Fruit fly (Drosophila melanogaster) whole organism, embryonic: ENCODE data around the gene sti.

Experiments
- ATbp ChIP-seq: fragments of 200-800 bp; sonication (Bioruptor generic); optimal IDR thresholded peaks from 2 replicates; lab custom pipeline; 2017; ENCODE audit warnings: missing biosample characterization, mild to moderate bottlenecking, missing genetic modification characterization, missing genetic modification reagents
- Abd-B ChIP-seq: fragments of 200-800 bp; sonication (Bioruptor generic); optimal IDR thresholded peaks from 2 replicates; lab custom pipeline; 2018; ENCODE audit warnings: missing biosample characterization, mild to moderate bottlenecking, missing genetic modification characterization, moderate library complexity
- Atf-2 ChIP-seq: fragments of 200-800 bp; sonication (Bioruptor generic); optimal IDR thresholded peaks from 2 replicates; lab custom pipeline; 2016; ENCODE audit warnings: missing biosample characterization, missing genetic modification characterization
- Atf3 ChIP-seq: fragments of 200-800 bp; sonication (Bioruptor generic); optimal IDR thresholded peaks from 3 replicates; lab custom pipeline; 2016; ENCODE audit warnings: missing biosample characterization, missing genetic modification characterization
- Bdp1 ChIP-seq: fragments of 200-800 bp; sonication (Bioruptor generic); optimal IDR thresholded peaks from 3 replicates; lab custom pipeline; 2016; ENCODE audit warnings: missing biosample characterization, missing genetic modification characterization
- CG11247 ChIP-seq: fragments of 200-800 bp; sonication (Bioruptor generic); IDR thresholded peaks from 2 replicates; pipeline ENCODE4 v1.3.6; 2022; ENCODE audit warnings: missing biosample characterization, missing genetic modification characterization
- CG11560 ChIP-seq: fragments of 200-800 bp; sonication (Bioruptor generic); IDR thresholded peaks from 3 replicates; pipeline ENCODE4 v1.3.6; 2022; ENCODE audit warnings: missing biosample characterization, missing genetic modification characterization
- CG12391 ChIP-seq: fragments of 200-800 bp; sonication (Bioruptor generic); optimal IDR thresholded peaks from 3 replicates; lab custom pipeline; 2018; ENCODE audit warnings: missing biosample characterization, mild to moderate bottlenecking, missing genetic modification characterization, moderate library complexity
- CG14441 ChIP-seq: fragments of 200-800 bp; sonication (Bioruptor generic); IDR thresholded peaks from 2 replicates; pipeline ENCODE4 v1.3.6; 2022; ENCODE audit warnings: missing biosample characterization, missing genetic modification characterization
- CG17328 ChIP-seq: fragments of 200-800 bp; sonication (Bioruptor generic); IDR thresholded peaks from 2 replicates; pipeline ENCODE4 v1.3.6; 2022; ENCODE audit warnings: missing biosample characterization, missing genetic modification characterization
- CG17568 ChIP-seq: fragments of 200-800 bp; sonication (Bioruptor generic); optimal IDR thresholded peaks from 2 replicates; lab custom pipeline; 2018; ENCODE audit warnings: missing biosample characterization, mild to moderate bottlenecking, missing genetic modification characterization, moderate library complexity
- CG2120 ChIP-seq: fragments of 200-800 bp; sonication (Bioruptor generic); optimal IDR thresholded peaks from 3 replicates; lab custom pipeline; 2016; ENCODE audit warnings: missing biosample characterization, missing genetic modification characterization
- CG2129 ChIP-seq: fragments of 200-800 bp; sonication (Bioruptor generic); IDR thresholded peaks from 2 replicates; pipeline ENCODE4 v1.3.6; 2022; ENCODE audit warnings: missing biosample characterization, missing genetic modification characterization; ENCODE audit not compliant: partially characterized antibody
- CG30403 ChIP-seq: fragments of 200-800 bp; sonication (Bioruptor generic); optimal IDR thresholded peaks from 3 replicates; lab custom pipeline; 2016; ENCODE audit warnings: missing biosample characterization, missing genetic modification characterization
- CG3163 ChIP-seq: fragments of 200-800 bp; sonication (Bioruptor generic); optimal IDR thresholded peaks from 3 replicates; lab custom pipeline; 2016; ENCODE audit warnings: missing biosample characterization, missing genetic modification characterization
- CG34224 ChIP-seq: fragments of 200-800 bp; sonication (Bioruptor generic); IDR thresholded peaks from 3 replicates; pipeline ENCODE4 v1.3.6; 2022; ENCODE audit warnings: missing biosample characterization, missing genetic modification characterization; ENCODE audit not compliant: partially characterized antibody
- CG42726 ChIP-seq: fragments of 200-800 bp; sonication (Bioruptor generic); IDR thresholded peaks from 2 replicates; pipeline ENCODE4 v1.3.6; 2022; ENCODE audit warnings: missing biosample characterization, missing genetic modification characterization; ENCODE audit not compliant: partially characterized antibody
- CG7786 ChIP-seq: fragments of 200-800 bp; sonication (Bioruptor generic); optimal IDR thresholded peaks from 2 replicates; lab custom pipeline; 2016; ENCODE audit warnings: missing biosample characterization, missing genetic modification characterization
- CG8388 ChIP-seq: fragments of 200-800 bp; sonication (Bioruptor generic); optimal IDR thresholded peaks from 2 replicates; lab custom pipeline; 2019; ENCODE audit warnings: missing biosample characterization, mild to moderate bottlenecking, missing genetic modification characterization, moderate library complexity
- CG9876 ChIP-seq: fragments of 200-800 bp; sonication (Bioruptor generic); optimal IDR thresholded peaks from 2 replicates; lab custom pipeline; 2016; ENCODE audit warnings: missing biosample characterization, missing genetic modification characterization
- Dbx ChIP-seq: fragments of 200-800 bp; sonication (Bioruptor generic); IDR thresholded peaks from 3 replicates; pipeline ENCODE4 v1.3.6; 2022; ENCODE audit warnings: missing biosample characterization, missing genetic modification characterization
- HLH4C ChIP-seq: fragments of 200-800 bp; sonication (Bioruptor generic); IDR thresholded peaks from 3 replicates; pipeline ENCODE4 v1.3.6; 2022; ENCODE audit warnings: missing biosample characterization, missing genetic modification characterization; ENCODE audit not compliant: partially characterized antibody
- HLH54F ChIP-seq: fragments of 200-800 bp; sonication (Bioruptor generic); optimal IDR thresholded peaks from 3 replicates; lab custom pipeline; 2016; ENCODE audit warnings: missing biosample characterization, missing genetic modification characterization
- Hr3 ChIP-seq: fragments of 200-800 bp; sonication (Bioruptor generic); optimal IDR thresholded peaks from 3 replicates; lab custom pipeline; 2016; ENCODE audit warnings: missing biosample characterization, missing genetic modification characterization
- Lhr ChIP-seq: fragments of 200-800 bp; sonication (Bioruptor generic); optimal IDR thresholded peaks from 3 replicates; lab custom pipeline; 2017; ENCODE audit warnings: mild to moderate bottlenecking, missing biosample characterization, missing genetic modification reagents, missing genetic modification characterization
- Mad ChIP-seq: fragments of 200-800 bp; sonication (Bioruptor generic); optimal IDR thresholded peaks from 2 replicates; lab custom pipeline; 2016; ENCODE audit warnings: missing biosample characterization, missing genetic modification characterization
- Nf-YB ChIP-seq: fragments of 200-800 bp; sonication (Bioruptor generic); optimal IDR thresholded peaks from 3 replicates; lab custom pipeline; 2019; ENCODE audit warnings: missing biosample characterization, mild to moderate bottlenecking, missing genetic modification characterization, moderate library complexity
- Oli ChIP-seq: fragments of 200-800 bp; sonication (Bioruptor generic); optimal IDR thresholded peaks from 2 replicates; lab custom pipeline; 2018; ENCODE audit warnings: missing biosample characterization, mild to moderate bottlenecking, missing genetic modification characterization, moderate library complexity
- Sox102F ChIP-seq: fragments of 200-800 bp; sonication (Bioruptor generic); optimal IDR thresholded peaks from 2 replicates; lab custom pipeline; 2018; ENCODE audit warnings: missing biosample characterization, mild to moderate bottlenecking, missing genetic modification characterization, moderate library complexity
- bsh ChIP-seq, 2 experiments: fragments of 200-800 bp; sonication (Bioruptor generic); optimal IDR thresholded peaks; 2 replicates each; lab custom pipeline; 2017 to 2018; ENCODE audit warnings: mild to moderate bottlenecking in 2 of 2, missing biosample characterization in 2 of 2, missing genetic modification characterization in 2 of 2, moderate library complexity in 1 of 2
- cas ChIP-seq: fragments of 200-800 bp; sonication (Bioruptor generic); IDR thresholded peaks from 2 replicates; pipeline ENCODE4 v1.3.6; 2022; ENCODE audit warnings: missing biosample characterization, missing genetic modification characterization
- chif ChIP-seq, 2 experiments: fragments of 200-800 bp; sonication (Bioruptor generic); optimal IDR thresholded peaks; 3 replicates each; lab custom pipeline; 2016; ENCODE audit warnings: missing biosample characterization in 2 of 2, missing genetic modification characterization in 2 of 2
- da ChIP-seq: fragments of 200-800 bp; sonication (Bioruptor generic); optimal IDR thresholded peaks from 2 replicates; lab custom pipeline; 2016; ENCODE audit warnings: missing biosample characterization, missing genetic modification characterization
- dmrt11E ChIP-seq: fragments of 200-800 bp; sonication (Bioruptor generic); optimal IDR thresholded peaks from 3 replicates; lab custom pipeline; 2018; ENCODE audit warnings: missing biosample characterization, mild to moderate bottlenecking, missing genetic modification characterization, moderate library complexity
- gcm ChIP-seq: fragments of 200-800 bp; sonication (Bioruptor generic); optimal IDR thresholded peaks from 2 replicates; lab custom pipeline; 2019; ENCODE audit warnings: missing biosample characterization, mild to moderate bottlenecking, missing genetic modification characterization, moderate library complexity
- gsb-n ChIP-seq: fragments of 200-800 bp; sonication (Bioruptor generic); optimal IDR thresholded peaks from 3 replicates; lab custom pipeline; 2018; ENCODE audit warnings: missing biosample characterization, mild to moderate bottlenecking, missing genetic modification characterization
- lbe ChIP-seq: fragments of 200-800 bp; sonication (Bioruptor generic); optimal IDR thresholded peaks from 2 replicates; lab custom pipeline; 2016; ENCODE audit warnings: missing biosample characterization, mild to moderate bottlenecking, missing genetic modification characterization
- luna ChIP-seq: fragments of 200-800 bp; sonication (Bioruptor generic); optimal IDR thresholded peaks from 2 replicates; lab custom pipeline; 2016; ENCODE audit warnings: missing biosample characterization, missing genetic modification characterization
- mirr ChIP-seq: fragments of 200-800 bp; sonication (Bioruptor generic); optimal IDR thresholded peaks from 3 replicates; lab custom pipeline; 2018; ENCODE audit warnings: missing biosample characterization, mild to moderate bottlenecking, missing genetic modification characterization
- nerfin-2 ChIP-seq: fragments of 200-800 bp; sonication (Bioruptor generic); IDR thresholded peaks from 2 replicates; pipeline ENCODE4 v1.3.6; 2022; ENCODE audit warnings: missing biosample characterization, missing genetic modification characterization; ENCODE audit not compliant: partially characterized antibody
- oc ChIP-seq: fragments of 200-800 bp; sonication (Bioruptor generic); optimal IDR thresholded peaks from 2 replicates; lab custom pipeline; 2018; ENCODE audit warnings: missing biosample characterization, mild to moderate bottlenecking, missing genetic modification characterization, moderate library complexity
- pros ChIP-seq: fragments of 200-800 bp; sonication (Bioruptor generic); optimal IDR thresholded peaks from 3 replicates; lab custom pipeline; 2019; ENCODE audit warnings: missing biosample characterization, mild to moderate bottlenecking, missing genetic modification characterization, moderate library complexity
- sens ChIP-seq: fragments of 200-800 bp; sonication (Bioruptor generic); peaks from one replicate; lab custom pipeline; 2016; ENCODE audit warnings: missing biosample characterization, missing genetic modification characterization
- slp2 ChIP-seq: fragments of 200-800 bp; sonication (Bioruptor generic); optimal IDR thresholded peaks from 2 replicates; lab custom pipeline; 2016; ENCODE audit warnings: missing biosample characterization, missing genetic modification characterization
- sna ChIP-seq: fragments of 200-800 bp; sonication (Bioruptor generic); IDR thresholded peaks from 2 replicates; pipeline ENCODE4 v1.3.6; 2022; ENCODE audit warnings: missing biosample characterization, missing genetic modification characterization; ENCODE audit not compliant: partially characterized antibody
- stwl ChIP-seq: fragments of 200-800 bp; sonication (Bioruptor generic); optimal IDR thresholded peaks from 3 replicates; lab custom pipeline; 2018; ENCODE audit warnings: missing biosample characterization, mild to moderate bottlenecking, missing genetic modification characterization, moderate library complexity
- vfl ChIP-seq: fragments of 200-800 bp; sonication (Bioruptor generic); optimal IDR thresholded peaks from 2 replicates; lab custom pipeline; 2016; ENCODE audit warnings: missing biosample characterization, missing genetic modification characterization
- zfh2 ChIP-seq: fragments of 200-800 bp; sonication (Bioruptor generic); optimal IDR thresholded peaks from 2 replicates; lab custom pipeline; 2016; ENCODE audit warnings: missing biosample characterization, missing genetic modification characterization

The sti gene

dm6 chr3L:12503865-12504650 is 10.6 kb downstream of the sti start, which contains the start of the genes CG10646 and vih (continued):
- TF ChIP-seq cas (GFP tag; lab: Robert Waterston, UW) (no peak), HLH54F (GFP tag; lab: Kevin White, UChicago) (peak; percentile 30), Nf-YB (GFP tag; lab: Kevin White, UChicago) (peak; percentile 15), dmrt11E (tag; lab: Kevin White, UChicago) (peak; percentile 56), gcm (GFP tag; lab: Kevin White, UChicago) (peak; percentile 23), mirr (GFP tag; lab: Kevin White, UChicago) (no peak), CG7786 (GFP tag; lab: Kevin White, UChicago) (no peak), Atf3 (GFP tag; lab: Kevin White, UChicago) (no peak), luna (no peak), stwl (tag; lab: Kevin White, UChicago) (peak; percentile 88), sens (GFP tag; lab: Kevin White, UChicago) (peak; percentile 85), CG14441 (GFP tag; lab: Robert Waterston, UW) (0 out of 2 replicates have a peak, but pooled peaks have one; percentile 6), CG2129 (GFP tag; lab: Robert Waterston, UW) (no peak), Dbx (GFP tag; lab: Robert Waterston, UW) (0 out of 3 replicates have a peak, but pooled peaks have one; percentile 37), Oli (tag; lab: Kevin White, UChicago) (peak; percentile 20), CG3163 (GFP tag; lab: Kevin White, UChicago) (no peak), HLH4C (GFP tag; lab: Robert Waterston, UW) (no peak; the same call in 2 of the 3 replicates), CG11247 (GFP tag; lab: Robert Waterston, UW) (no peak), CG12391 (tag; lab: Kevin White, UChicago) (peak; percentile 77), CG8388 (peak; percentile 26), bsh (GFP tag; optimal IDR thresholded peaks at IDR 0.05; lab: Kevin White, UChicago) (peak in 1 of 2 experiments; percentile 35), ATbp (GFP tag; lab: Kevin White, UChicago) (no peak), CG17328 (GFP tag; lab: Robert Waterston, UW) (no peak), pros (GFP tag; lab: Kevin White, UChicago) (no peak), Hr3 (GFP tag; lab: Kevin White, UChicago) (peak; percentile 62), chif (GFP tag; optimal IDR thresholded peaks at IDR 0.05; lab: Kevin White, UChicago) (peak in 1 of 2 experiments; percentile 9), sna (GFP tag; lab: Robert Waterston, UW) (no peak), gsb-n (tag; lab: Kevin White, UChicago) (peak; percentile 37), vfl (GFP tag; lab: Kevin White, UChicago) (no peak), Lhr (peak; percentile 37), Atf-2 (GFP tag; lab: Kevin White, UChicago) (no peak), zfh2 (peak; percentile 22), CG34224 (0 out of 3 replicates have a peak, but pooled peaks have one; percentile 25), da (GFP tag; lab: Kevin White, UChicago) (no peak), CG9876 (GFP tag; lab: Kevin White, UChicago) (no peak), CG17568 (GFP tag; lab: Kevin White, UChicago) (no peak), nerfin-2 (GFP tag; lab: Robert Waterston, UW) (no peak), oc (peak; percentile 11), CG42726 (no peak), CG30403 (peak; percentile 60), slp2 (GFP tag; lab: Kevin White, UChicago) (no peak), Bdp1 (GFP tag; lab: Kevin White, UChicago) (no peak), lbe (GFP tag; lab: Kevin White, UChicago) (peak; percentile 32), CG11560 (tag; lab: Robert Waterston, UW) (no peak), Sox102F (GFP tag; lab: Kevin White, UChicago) (no peak), CG2120 (peak; percentile 51), Mad (GFP tag; lab: Kevin White, UChicago) (no peak), Abd-B (GFP tag; lab: Kevin White, UChicago) (no peak)
